Fruit fly (Drosophila melanogaster) whole organism, embryonic: ENCODE measurements around the gene CG2124.
A peak's percentile ranks its signal among the peaks of the same experiment; 100 is the strongest.

Experiments used
- ATbp ChIP-seq: fragments of 200-800 bp; sonication (Bioruptor generic); optimal IDR thresholded peaks from 2 replicates; lab custom pipeline; 2017; ENCODE audit warnings: missing biosample characterization, mild to moderate bottlenecking, missing genetic modification characterization, missing genetic modification reagents
- Atf3 ChIP-seq: fragments of 200-800 bp; sonication (Bioruptor generic); optimal IDR thresholded peaks from 3 replicates; lab custom pipeline; 2016; ENCODE audit warnings: missing biosample characterization, missing genetic modification characterization
- BEAF-32 ChIP-seq: fragments of 200-800 bp; sonication (Bioruptor generic); optimal IDR thresholded peaks from 3 replicates; lab custom pipeline; 2017; ENCODE audit warnings: missing biosample characterization, missing genetic modification characterization, mild to moderate bottlenecking, moderate library complexity, missing genetic modification reagents
- CG10209 ChIP-seq: fragments of 200-800 bp; sonication (Bioruptor generic); optimal IDR thresholded peaks from 3 replicates; lab custom pipeline; 2017; ENCODE audit warnings: missing biosample characterization, mild to moderate bottlenecking, missing genetic modification characterization, missing genetic modification reagents
- CG1024 ChIP-seq: fragments of 200-800 bp; sonication (Bioruptor generic); IDR thresholded peaks from 2 replicates; pipeline ENCODE4 v1.3.6; 2022; ENCODE audit warnings: missing biosample characterization, missing genetic modification characterization
- CG11085 ChIP-seq: fragments of 200-800 bp; sonication (Bioruptor generic); IDR thresholded peaks from 2 replicates; pipeline ENCODE4 v1.3.6; 2022; ENCODE audit warnings: missing biosample characterization, missing genetic modification characterization
- CG11398 ChIP-seq: fragments of 200-800 bp; sonication (Bioruptor generic); optimal IDR thresholded peaks from 2 replicates; lab custom pipeline; 2016; ENCODE audit warnings: missing biosample characterization, missing genetic modification characterization
- CG12299 ChIP-seq: fragments of 200-800 bp; sonication (Bioruptor generic); optimal IDR thresholded peaks from 2 replicates; lab custom pipeline; 2018; ENCODE audit warnings: missing biosample characterization, mild to moderate bottlenecking, missing genetic modification characterization
- CG12391 ChIP-seq: fragments of 200-800 bp; sonication (Bioruptor generic); optimal IDR thresholded peaks from 3 replicates; lab custom pipeline; 2018; ENCODE audit warnings: missing biosample characterization, mild to moderate bottlenecking, missing genetic modification characterization, moderate library complexity
- CG12659 ChIP-seq: fragments of 200-800 bp; sonication (Bioruptor generic); optimal IDR thresholded peaks from 3 replicates; lab custom pipeline; 2017; ENCODE audit warnings: mild to moderate bottlenecking, missing biosample characterization, missing genetic modification reagents, missing genetic modification characterization
- CG12769 ChIP-seq: fragments of 200-800 bp; sonication (Bioruptor generic); optimal IDR thresholded peaks from 2 replicates; lab custom pipeline; 2019; ENCODE audit warnings: missing biosample characterization, mild to moderate bottlenecking, missing genetic modification characterization, moderate library complexity
- CG1529 ChIP-seq: fragments of 200-800 bp; sonication (Bioruptor generic); optimal IDR thresholded peaks from 3 replicates; lab custom pipeline; 2018; ENCODE audit warnings: missing biosample characterization, missing genetic modification characterization
- CG15479 ChIP-seq: fragments of 200-800 bp; sonication (Bioruptor generic); optimal IDR thresholded peaks from 3 replicates; lab custom pipeline; 2019; ENCODE audit warnings: missing biosample characterization, mild to moderate bottlenecking, missing genetic modification characterization, moderate library complexity
- CG17802 ChIP-seq: fragments of 200-800 bp; sonication (Bioruptor generic); optimal IDR thresholded peaks from 2 replicates; lab custom pipeline; 2018; ENCODE audit warnings: missing biosample characterization, mild to moderate bottlenecking, missing genetic modification characterization, moderate library complexity
- CG17912 ChIP-seq: fragments of 200-800 bp; sonication (Bioruptor generic); optimal IDR thresholded peaks from 2 replicates; lab custom pipeline; 2018; ENCODE audit warnings: missing biosample characterization, mild to moderate bottlenecking, missing genetic modification characterization
- CG32767 ChIP-seq: fragments of 200-800 bp; sonication (Bioruptor generic); IDR thresholded peaks from 2 replicates; pipeline ENCODE4 v1.3.6; 2022; ENCODE audit warnings: missing biosample characterization, missing genetic modification characterization
- CG33213 ChIP-seq: fragments of 200-800 bp; sonication (Bioruptor generic); optimal IDR thresholded peaks from 3 replicates; lab custom pipeline; 2016; ENCODE audit warnings: missing biosample characterization, missing genetic modification characterization
- CG4854 ChIP-seq: fragments of 200-800 bp; sonication (Bioruptor generic); optimal IDR thresholded peaks from 2 replicates; lab custom pipeline; 2016; ENCODE audit warnings: missing biosample characterization, missing genetic modification characterization, inconsistent platforms
- CG5245 ChIP-seq: fragments of 200-800 bp; sonication (Bioruptor generic); optimal IDR thresholded peaks from 3 replicates; lab custom pipeline; 2016; ENCODE audit warnings: missing biosample characterization, missing genetic modification characterization
- CG6654 ChIP-seq: fragments of 200-800 bp; sonication (Bioruptor generic); optimal IDR thresholded peaks from 2 replicates; lab custom pipeline; 2017; ENCODE audit warnings: missing biosample characterization, mild to moderate bottlenecking, missing genetic modification characterization
- CG6813 ChIP-seq: fragments of 200-800 bp; sonication (Bioruptor generic); optimal IDR thresholded peaks from 2 replicates; lab custom pipeline; 2017; ENCODE audit warnings: missing biosample characterization, missing genetic modification characterization, mild to moderate bottlenecking, moderate library complexity, missing genetic modification reagents
- CG8089 ChIP-seq: fragments of 200-800 bp; sonication (Bioruptor generic); optimal IDR thresholded peaks from 3 replicates; lab custom pipeline; 2016; ENCODE audit warnings: missing biosample characterization, missing genetic modification characterization
- CG8478 ChIP-seq: fragments of >200 bp; optimal IDR thresholded peaks from 2 replicates; lab custom pipeline; 2018
- Doc2 ChIP-seq: fragments of 200-800 bp; sonication (Bioruptor generic); IDR thresholded peaks from 2 replicates; pipeline ENCODE4 v1.3.6; 2022; ENCODE audit warnings: missing biosample characterization, missing genetic modification characterization
- Dref ChIP-seq: fragments of 200-800 bp; sonication (Bioruptor generic); IDR thresholded peaks from 2 replicates; pipeline ENCODE4 v1.3.6; 2022; ENCODE audit warnings: missing biosample characterization, missing genetic modification characterization
- Elba2 ChIP-seq: fragments of 200-800 bp; sonication (Bioruptor generic); optimal IDR thresholded peaks from 3 replicates; lab custom pipeline; 2016; ENCODE audit warnings: missing biosample characterization, missing genetic modification characterization
- Ets97D ChIP-seq: fragments of 200-800 bp; sonication (Bioruptor generic); optimal IDR thresholded peaks from 3 replicates; lab custom pipeline; 2016; ENCODE audit warnings: missing biosample characterization, missing genetic modification characterization
- H2.0 ChIP-seq: fragments of 200-800 bp; sonication (Bioruptor generic); IDR thresholded peaks from 2 replicates; pipeline ENCODE4 v1.3.6; 2022; ENCODE audit warnings: missing biosample characterization, missing genetic modification characterization
- Hey ChIP-seq: fragments of 200-800 bp; sonication (Bioruptor generic); optimal IDR thresholded peaks from 3 replicates; lab custom pipeline; 2018; ENCODE audit warnings: missing biosample characterization, mild to moderate bottlenecking, missing genetic modification characterization
- MTF-1 ChIP-seq: fragments of 200-800 bp; sonication (Bioruptor generic); optimal IDR thresholded peaks from 2 replicates; lab custom pipeline; 2018; ENCODE audit warnings: missing biosample characterization, mild to moderate bottlenecking, missing genetic modification characterization, borderline replicate concordance
- NC2α ChIP-seq: fragments of 200-800 bp; sonication (Bioruptor generic); optimal IDR thresholded peaks from 2 replicates; lab custom pipeline; 2016; ENCODE audit warnings: missing biosample characterization, missing genetic modification characterization
- Neu2 ChIP-seq: fragments of 200-800 bp; sonication (Bioruptor generic); optimal IDR thresholded peaks from 3 replicates; lab custom pipeline; 2016; ENCODE audit warnings: missing biosample characterization, missing genetic modification characterization, borderline replicate concordance
- Nf-YB ChIP-seq: fragments of 200-800 bp; sonication (Bioruptor generic); optimal IDR thresholded peaks from 3 replicates; lab custom pipeline; 2019; ENCODE audit warnings: missing biosample characterization, mild to moderate bottlenecking, missing genetic modification characterization, moderate library complexity
- Poxn ChIP-seq: fragments of 200-800 bp; sonication (Bioruptor generic); IDR thresholded peaks from 2 replicates; pipeline ENCODE4 v1.3.6; 2022; ENCODE audit warnings: missing biosample characterization, missing genetic modification characterization
- ash1 ChIP-seq: fragments of 200-800 bp; sonication (Bioruptor generic); optimal IDR thresholded peaks from 2 replicates; lab custom pipeline; 2018; ENCODE audit warnings: missing biosample characterization, mild to moderate bottlenecking, missing genetic modification characterization
- cg ChIP-seq: fragments of 200-800 bp; sonication (Bioruptor generic); optimal IDR thresholded peaks from 3 replicates; lab custom pipeline; 2019; ENCODE audit warnings: missing biosample characterization, mild to moderate bottlenecking, missing genetic modification characterization, moderate library complexity
- croc ChIP-seq: fragments of 200-800 bp; sonication (Bioruptor generic); conservative IDR thresholded peaks from 3 replicates; pipeline ENCODE4 v1.3.6; 2022; ENCODE audit warnings: missing biosample characterization, missing genetic modification characterization
- dan ChIP-seq: fragments of 200-800 bp; sonication (Bioruptor generic); IDR thresholded peaks from 2 replicates; pipeline ENCODE4 v1.3.6; 2022; ENCODE audit warnings: missing biosample characterization, missing genetic modification characterization
- eve ChIP-seq, 2 experiments: fragments of >200 bp; optimal IDR thresholded peaks; 2 replicates each; lab custom pipeline; 2017; ENCODE audit warnings: missing biosample characterization in 2 of 2, missing genetic modification characterization in 2 of 2
- gro ChIP-seq: fragments of 200-800 bp; sonication (Bioruptor generic); optimal IDR thresholded peaks from 2 replicates; lab custom pipeline; 2016; ENCODE audit warnings: missing biosample characterization, missing genetic modification characterization
- gsb-n ChIP-seq: fragments of 200-800 bp; sonication (Bioruptor generic); optimal IDR thresholded peaks from 3 replicates; lab custom pipeline; 2018; ENCODE audit warnings: missing biosample characterization, mild to moderate bottlenecking, missing genetic modification characterization
- ind ChIP-seq: fragments of 200-800 bp; sonication (Bioruptor generic); optimal IDR thresholded peaks from 3 replicates; lab custom pipeline; 2016; ENCODE audit warnings: missing biosample characterization, missing genetic modification characterization
- jigr1 ChIP-seq: fragments of 200-800 bp; sonication (Bioruptor generic); IDR thresholded peaks from 3 replicates; pipeline ENCODE4 v1.3.6; 2022; ENCODE audit warnings: missing biosample characterization, missing genetic modification characterization
- lbe ChIP-seq: fragments of 200-800 bp; sonication (Bioruptor generic); optimal IDR thresholded peaks from 2 replicates; lab custom pipeline; 2016; ENCODE audit warnings: missing biosample characterization, mild to moderate bottlenecking, missing genetic modification characterization
- p53 ChIP-seq: fragments of 200-800 bp; sonication (Bioruptor generic); optimal IDR thresholded peaks from 2 replicates; lab custom pipeline; 2016; ENCODE audit warnings: missing biosample characterization, missing genetic modification characterization
- repo ChIP-seq: fragments of 200-800 bp; sonication (Bioruptor generic); optimal IDR thresholded peaks from 2 replicates; lab custom pipeline; 2016; ENCODE audit warnings: missing biosample characterization, missing genetic modification characterization
- sim ChIP-seq: fragments of 200-800 bp; sonication (Bioruptor generic); IDR thresholded peaks from 2 replicates; pipeline ENCODE4 v1.3.6; 2022; ENCODE audit warnings: missing biosample characterization, missing genetic modification characterization
- sisA ChIP-seq: fragments of 200-800 bp; sonication (Bioruptor generic); IDR thresholded peaks from 2 replicates; pipeline ENCODE4 v1.3.6; 2022; ENCODE audit warnings: missing biosample characterization, missing genetic modification characterization
- slbo ChIP-seq: fragments of 200-800 bp; sonication (Bioruptor generic); IDR thresholded peaks from 2 replicates; pipeline ENCODE4 v1.3.6; 2022; ENCODE audit warnings: missing biosample characterization, missing genetic modification characterization
- stwl ChIP-seq: fragments of 200-800 bp; sonication (Bioruptor generic); optimal IDR thresholded peaks from 3 replicates; lab custom pipeline; 2018; ENCODE audit warnings: missing biosample characterization, mild to moderate bottlenecking, missing genetic modification characterization, moderate library complexity
- wek ChIP-seq: fragments of 200-800 bp; sonication (Bioruptor generic); optimal IDR thresholded peaks from 3 replicates; lab custom pipeline; 2018; ENCODE audit warnings: missing biosample characterization, mild to moderate bottlenecking, missing genetic modification characterization, moderate library complexity
- wor ChIP-seq: fragments of 200-800 bp; sonication (Bioruptor generic); IDR thresholded peaks from 2 replicates; pipeline ENCODE4 v1.3.6; 2022; ENCODE audit warnings: missing biosample characterization, missing genetic modification characterization

Gene CG2124

DNA sequence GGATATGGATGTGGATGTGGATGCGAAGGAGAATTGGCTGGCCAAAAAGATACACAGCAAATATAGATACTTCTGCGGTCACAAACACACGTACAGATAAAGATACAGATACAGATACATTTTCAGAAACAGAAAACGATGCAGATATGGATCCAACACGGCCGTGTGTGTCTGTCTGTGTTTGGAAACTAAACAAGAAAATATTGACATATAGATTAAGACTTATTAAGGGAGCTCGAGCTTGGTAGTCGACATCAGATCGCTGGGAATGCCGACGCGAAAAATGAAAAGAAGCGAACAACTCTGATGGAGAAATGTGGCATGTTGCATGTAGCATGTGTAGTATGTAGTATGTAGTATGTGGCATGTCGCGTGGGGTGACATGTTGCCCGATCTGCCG, 13.9 kb upstream of the CG2124 start (continued):
- TF ChIP-seq Doc2 (no peak), CG6654 (GFP tag; lab: Kevin White, UChicago) (no peak), CG15479 (peak; percentile 12), Poxn (GFP tag; lab: Robert Waterston, UW) (no peak), p53 (no peak), CG1529 (GFP tag; lab: Kevin White, UChicago) (peak; percentile 49), croc (GFP tag; lab: Robert Waterston, UW) (no peak), CG10209 (peak; percentile 65), wor (0 out of 2 replicates have a peak, but pooled peaks have one; percentile 11), CG17802 (tag; lab: Kevin White, UChicago) (no peak), CG8089 (GFP tag; lab: Kevin White, UChicago) (no peak), sim (0 out of 2 replicates have a peak, but pooled peaks have one; percentile 6), CG12391 (tag; lab: Kevin White, UChicago) (no peak), H2.0 (GFP tag; lab: Robert Waterston, UW) (no peak), Hey (tag; lab: Kevin White, UChicago) (no peak), ash1 (GFP tag; lab: Kevin White, UChicago) (no peak), BEAF-32 (GFP tag; lab: Kevin White, UChicago) (no peak), sisA (GFP tag; lab: Robert Waterston, UW) (no peak), stwl (tag; lab: Kevin White, UChicago) (no peak), CG8478 (lab: Kevin White, UChicago) (no peak), CG5245 (GFP tag; lab: Kevin White, UChicago) (no peak), repo (GFP tag; lab: Kevin White, UChicago) (no peak), lbe (no peak), gro (GFP tag; lab: Kevin White, UChicago) (no peak), gsb-n (tag; lab: Kevin White, UChicago) (peak; percentile 54), ATbp (GFP tag; lab: Kevin White, UChicago) (peak; percentile 81), wek (peak; percentile 78), Atf3 (GFP tag; lab: Kevin White, UChicago) (no peak), CG33213 (no peak), Ets97D (no peak), ind (no peak), CG11085 (GFP tag; lab: Robert Waterston, UW) (no peak), CG11398 (GFP tag; lab: Kevin White, UChicago) (peak; percentile 12), CG32767 (GFP tag; lab: Robert Waterston, UW) (no peak), CG12659 (GFP tag; lab: Kevin White, UChicago) (peak; percentile 19), slbo (GFP tag; lab: Robert Waterston, UW) (no peak), CG12769 (tag; lab: Kevin White, UChicago) (peak; percentile 30), dan (GFP tag; lab: Robert Waterston, UW) (no peak), Nf-YB (peak; percentile 31), CG6813 (GFP tag; lab: Kevin White, UChicago) (peak; percentile 80), MTF-1 (peak; percentile 79), CG12299 (tag; lab: Kevin White, UChicago) (peak; percentile 0), CG4854 (no peak), Elba2 (GFP tag; lab: Kevin White, UChicago) (no peak), jigr1 (GFP tag; lab: Robert Waterston, UW) (no peak), CG17912 (GFP tag; lab: Kevin White, UChicago) (peak; percentile 29), Dref (GFP tag; lab: Robert Waterston, UW) (no peak), eve (GFP tag; optimal IDR thresholded peaks at IDR 0.05; lab: Kevin White, UChicago) (no peak), NC2α (GFP tag; lab: Kevin White, UChicago) (peak; percentile 5), cg (peak; percentile 24), Neu2 (GFP tag; lab: Kevin White, UChicago) (no peak), CG1024 (GFP tag; lab: Robert Waterston, UW) (no peak)
